Fruit fly (Drosophila melanogaster): ENCODE measurements around the gene ex.
A peak's percentile ranks its signal among the peaks of the same experiment; 100 is the strongest.

Gene ex

DNA sequence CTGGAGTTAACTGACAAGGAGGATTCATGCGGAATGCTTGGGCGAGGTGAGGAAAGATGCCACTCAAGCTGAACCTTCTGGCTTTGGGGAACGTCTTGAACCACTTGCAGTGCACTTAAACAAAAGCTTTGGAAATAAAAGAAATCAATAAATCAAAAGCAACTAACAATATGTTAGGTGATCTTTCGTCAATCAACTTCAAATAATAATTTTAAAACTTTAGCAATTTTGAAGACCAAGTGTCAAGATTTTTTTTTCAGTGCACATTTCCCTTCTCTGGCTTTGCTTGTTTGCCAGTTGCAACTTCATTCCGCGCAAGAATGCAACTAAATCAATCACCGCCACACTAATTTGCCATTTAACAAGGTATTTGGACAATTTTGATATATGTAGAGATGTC lies 48.2 kb upstream of the ex start (continued):
- TF ChIP-seq bcd (GFP tag; optimal IDR thresholded peaks at IDR 0.05): no peak
- TF ChIP-seq CG7786 (GFP tag; optimal IDR thresholded peaks at IDR 0.05): no peak
- no peak for TF ChIP-seq twi (tag; optimal IDR thresholded peaks at IDR 0.05)
- TF ChIP-seq CG15601 (tag; optimal IDR thresholded peaks at IDR 0.05): no peak
- no peak for TF ChIP-seq Scr (GFP tag; IDR thresholded peaks at IDR 0.05; ENCODE audit: partially characterized antibody)
- TF ChIP-seq CG14667 (GFP tag; IDR thresholded peaks at IDR 0.05): peak; percentile 27; the same call in 1 of the 2 replicates
- no peak for TF ChIP-seq Bteb2 (GFP tag; optimal IDR thresholded peaks at IDR 0.05)
- TF ChIP-seq CG13123 (GFP tag; optimal IDR thresholded peaks at IDR 0.05): no peak
- no peak for TF ChIP-seq CG2889 (GFP tag; IDR thresholded peaks at IDR 0.05)
- TF ChIP-seq Vsx1 (GFP tag; optimal IDR thresholded peaks at IDR 0.05): no peak
- TF ChIP-seq NC2β (GFP tag; optimal IDR thresholded peaks at IDR 0.05): no peak
- peak; percentile 33; the same call in 1 of the 3 replicates for TF ChIP-seq dysf (GFP tag; IDR thresholded peaks at IDR 0.05)
- TF ChIP-seq CG13894 (tag; optimal IDR thresholded peaks at IDR 0.05): no peak
- TF ChIP-seq repo (GFP tag; optimal IDR thresholded peaks at IDR 0.05): no peak
- TF ChIP-seq CG32532 (GFP tag; IDR thresholded peaks at IDR 0.05): no peak
- TF ChIP-seq en (GFP tag; optimal IDR thresholded peaks at IDR 0.05): no peak
- TF ChIP-seq croc (GFP tag; conservative IDR thresholded peaks at IDR 0.05): no peak
- TF ChIP-seq CG11696 (GFP tag; IDR thresholded peaks at IDR 0.05): no peak
- no peak for TF ChIP-seq gcm2 (GFP tag; optimal IDR thresholded peaks at IDR 0.05)
- no peak for TF ChIP-seq oc (tag; optimal IDR thresholded peaks at IDR 0.05)
- TF ChIP-seq CG11456 (GFP tag; IDR thresholded peaks at IDR 0.05): no peak
- no peak for TF ChIP-seq Hand (GFP tag; optimal IDR thresholded peaks at IDR 0.05)
- TF ChIP-seq CG5245 (GFP tag; optimal IDR thresholded peaks at IDR 0.05): no peak
- no peak for TF ChIP-seq CG9215 (GFP tag; IDR thresholded peaks at IDR 0.05)
- no peak for TF ChIP-seq CG11093 (GFP tag; IDR thresholded peaks at IDR 0.05)
- no peak for TF ChIP-seq slbo (GFP tag; IDR thresholded peaks at IDR 0.05)
- no peak for TF ChIP-seq CG18599 (GFP tag; optimal IDR thresholded peaks at IDR 0.05)
- TF ChIP-seq mld (GFP tag; IDR thresholded peaks at IDR 0.05; ENCODE audit: partially characterized antibody): no peak
- peak; percentile 21 for TF ChIP-seq CG18262 (tag; optimal IDR thresholded peaks at IDR 0.05)
- no peak for TF ChIP-seq psq (GFP tag; optimal IDR thresholded peaks at IDR 0.05)
- TF ChIP-seq CG5180 (GFP tag; optimal IDR thresholded peaks at IDR 0.05): no peak
- TF ChIP-seq cad (GFP tag; optimal IDR thresholded peaks at IDR 0.05): no peak
- no peak for TF ChIP-seq Fer3 (tag; optimal IDR thresholded peaks at IDR 0.05)
- no peak for TF ChIP-seq CG16813 (GFP tag; IDR thresholded peaks at IDR 0.05; ENCODE audit: partially characterized antibody)
- no peak for TF ChIP-seq CG12659 (GFP tag; optimal IDR thresholded peaks at IDR 0.05)
- no peak for TF ChIP-seq CG30403 (GFP tag; optimal IDR thresholded peaks at IDR 0.05)
- peak; percentile 44 for TF ChIP-seq Med (GFP tag)
- no peak for TF ChIP-seq Myb (GFP tag; optimal IDR thresholded peaks at IDR 0.05)
- TF ChIP-seq CG6791 (GFP tag; IDR thresholded peaks at IDR 0.05; ENCODE audit: partially characterized antibody): no peak
- TF ChIP-seq CG6175 (GFP tag; IDR thresholded peaks at IDR 0.05): no peak
- TF ChIP-seq cg (GFP tag; optimal IDR thresholded peaks at IDR 0.05): no peak
- no peak for TF ChIP-seq E2f2 (GFP tag; IDR thresholded peaks at IDR 0.05)
- TF ChIP-seq CG8359 (GFP tag; optimal IDR thresholded peaks at IDR 0.05; ENCODE audit: borderline replicate concordance): no peak
- TF ChIP-seq wek (GFP tag; optimal IDR thresholded peaks at IDR 0.05): no peak
- TF ChIP-seq CG3065 (GFP tag; optimal IDR thresholded peaks at IDR 0.05): no peak
- no peak for TF ChIP-seq wor (GFP tag; IDR thresholded peaks at IDR 0.05)
- no peak for TF ChIP-seq HLHmδ (GFP tag; optimal IDR thresholded peaks at IDR 0.05)
- TF ChIP-seq CG10543 (GFP tag; optimal IDR thresholded peaks at IDR 0.05): no peak
- TF ChIP-seq CG17361 (GFP tag; IDR thresholded peaks at IDR 0.05): no peak
- TF ChIP-seq sens (GFP tag): peak; percentile 78
- no peak for TF ChIP-seq grau (tag; optimal IDR thresholded peaks at IDR 0.05)
- no peak for TF ChIP-seq Dip3 (GFP tag; optimal IDR thresholded peaks at IDR 0.05)
